Worm (Caenorhabditis elegans) whole organism, young adult: ENCODE data around the gene srh-235.

Source experiments
- B0019.2 ChIP-seq: fragments of 200-800 bp; sonication (Bioruptor generic); conservative IDR thresholded peaks from 2 replicates; pipeline ENCODE4 v1.3.6; 2022; ENCODE audit warnings: missing genetic modification reagents, missing genetic modification characterization, missing compliant biosample characterization
- attf-6 ChIP-seq: fragments of 200-800 bp; sonication (Bioruptor generic); IDR thresholded peaks from 2 replicates; pipeline ENCODE4 v1.3.6; 2022; ENCODE audit warnings: missing genetic modification reagents, missing genetic modification characterization, missing compliant biosample characterization
- ceh-58 ChIP-seq: fragments of 200-800 bp; sonication (Bioruptor generic); IDR thresholded peaks from 2 replicates; pipeline ENCODE4 v1.3.6; 2022; ENCODE audit warnings: missing genetic modification characterization, missing compliant biosample characterization
- dox-1 ChIP-seq: fragments of 200-800 bp; sonication (Bioruptor generic); IDR thresholded peaks from 2 replicates; pipeline ENCODE4 v1.3.6; 2022; ENCODE audit warnings: missing genetic modification reagents, missing genetic modification characterization, missing compliant biosample characterization
- hsf-1 ChIP-seq: fragments of 200-800 bp; sonication (Bioruptor generic); IDR thresholded peaks from 2 replicates; pipeline ENCODE4 v1.3.6; 2022; ENCODE audit warnings: missing genetic modification reagents, missing genetic modification characterization, missing compliant biosample characterization
- nfya-2 ChIP-seq: fragments of 200-800 bp; sonication (Bioruptor generic); IDR thresholded peaks from 2 replicates; pipeline ENCODE4 v1.3.6; 2022; ENCODE audit warnings: missing genetic modification reagents, missing genetic modification characterization, missing compliant biosample characterization
- rcor-1 ChIP-seq: fragments of 200-800 bp; sonication (Bioruptor generic); IDR thresholded peaks from 2 replicates; pipeline ENCODE4 v1.3.6; 2022; ENCODE audit warnings: missing genetic modification reagents, missing genetic modification characterization, missing compliant biosample characterization
- snpc-4 ChIP-seq, 5 experiments: fragments of 150-350 bp in 1 of 5; sonication (generic microtip) in 4 of 5; optimal IDR thresholded peaks; 2 replicates each; lab custom pipeline; 2014 to 2018; ENCODE audit warnings: missing genetic modification characterization in 5 of 5, missing biosample characterization in 3 of 5, antibody characterized with exemption in 2 of 5, mild to moderate bottlenecking in 2 of 5, missing compliant biosample characterization in 2 of 5, missing genotype in 2 of 5, moderate library complexity in 2 of 5, missing genetic modification reagents in 1 of 5
- tbp1 ChIP-seq: fragments of 200-800 bp; sonication (Bioruptor generic); optimal IDR thresholded peaks from 2 replicates; lab custom pipeline; 2018; ENCODE audit warnings: mild to moderate bottlenecking, missing genetic modification characterization, missing compliant biosample characterization

The srh-235 gene

ce11 chrV:17428609-17429008 is 42.9 kb downstream of the srh-235 start (continued):
- TF ChIP-seq dox-1, result peak; percentile 33; the same call in 1 of the 2 replicates
- peak; percentile 84 for TF ChIP-seq tbp1 (GFP tag; lab: Kevin White, UChicago)
- peak; percentile 22; the same call in 1 of the 2 replicates for TF ChIP-seq rcor-1
- peak; percentile 87 for TF ChIP-seq snpc-4 (GFP tag; optimal IDR thresholded peaks at IDR 0.05; lab: Kevin White, UChicago)
- peak; percentile 57 to 97 (median 86) for TF ChIP-seq snpc-4 (tag; optimal IDR thresholded peaks at IDR 0.05; lab: Kevin White, UChicago)
- peak; percentile 96 for TF ChIP-seq attf-6 (GFP tag; lab: Robert Waterston, UW)
- 0 out of 2 replicates have a peak, but pooled peaks have one; percentile 33 for TF ChIP-seq nfya-2 (GFP tag; lab: Robert Waterston, UW)
- 0 out of 2 replicates have a peak, but pooled peaks have one; percentile 30 for TF ChIP-seq ceh-58 (GFP tag; lab: Robert Waterston, UW)

- TF ChIP-seq dox-1 (peak; percentile 47), B0019.2 (0 out of 2 replicates have a peak, but pooled peaks have one; percentile 13), hsf-1 (peak; percentile 94)
Observed at ce11 chrV:17420753-17421152, 50.7 kb downstream of the srh-235 start.
